Worm (Caenorhabditis elegans) whole organism, young adult: Measurements from ENCODE around the gene ptr-16.

Experiments
- C17E4.6 ChIP-seq: fragments of 200-800 bp; sonication (Bioruptor generic); IDR thresholded peaks from 2 replicates; pipeline ENCODE4 v1.3.6; 2022; ENCODE audit warnings: missing genetic modification reagents, missing genetic modification characterization, missing compliant biosample characterization
- F49E8.2 ChIP-seq: sonication (generic microtip); optimal IDR thresholded peaks from 3 replicates; lab custom pipeline; 2017; ENCODE audit warnings: missing genetic modification characterization, mild to moderate bottlenecking, missing compliant biosample characterization, antibody characterized with exemption, moderate library complexity; ENCODE audit not compliant: insufficient read depth
- Y95B8A.8 ChIP-seq: fragments of 200-800 bp; sonication (Bioruptor generic); IDR thresholded peaks from 2 replicates; pipeline ENCODE4 v1.3.6; 2022; ENCODE audit warnings: missing genetic modification reagents, missing genetic modification characterization, missing compliant biosample characterization
- ama-1 ChIP-seq, 3 experiments: fragments of 150-350 bp in 1 of 3; sonication (generic microtip) in 2 of 3; optimal IDR thresholded peaks; 2 replicates each; lab custom pipeline; 2014 to 2018; ENCODE audit warnings: missing biosample characterization in 2 of 3, missing genetic modification characterization in 2 of 3, missing genetic modification reagents in 2 of 3
- atf-7 ChIP-seq: sonication (generic microtip); optimal IDR thresholded peaks from 2 replicates; lab custom pipeline; 2017; ENCODE audit warnings: mild to moderate bottlenecking, missing genetic modification characterization, missing compliant biosample characterization
- attf-3 ChIP-seq: fragments of 200-800 bp; sonication (Bioruptor generic); conservative IDR thresholded peaks from 2 replicates; pipeline ENCODE4 v1.3.6; 2022; ENCODE audit warnings: missing genetic modification reagents, missing genetic modification characterization, missing compliant biosample characterization
- attf-6 ChIP-seq: fragments of 200-800 bp; sonication (Bioruptor generic); IDR thresholded peaks from 2 replicates; pipeline ENCODE4 v1.3.6; 2022; ENCODE audit warnings: missing genetic modification reagents, missing genetic modification characterization, missing compliant biosample characterization
- cebp-2 ChIP-seq: fragments of 200-800 bp; sonication (Bioruptor generic); IDR thresholded peaks from 2 replicates; pipeline ENCODE4 v1.3.6; 2022; ENCODE audit warnings: missing genetic modification characterization, missing compliant biosample characterization
- ceh-40 ChIP-seq: fragments of 200-800 bp; sonication (Bioruptor generic); IDR thresholded peaks from 2 replicates; pipeline ENCODE4 v1.3.6; 2022; ENCODE audit warnings: missing genetic modification characterization, missing compliant biosample characterization
- ceh-58 ChIP-seq: fragments of 200-800 bp; sonication (Bioruptor generic); IDR thresholded peaks from 2 replicates; pipeline ENCODE4 v1.3.6; 2022; ENCODE audit warnings: missing genetic modification characterization, missing compliant biosample characterization
- ceh-79 ChIP-seq: sonication (generic microtip); optimal IDR thresholded peaks from 2 replicates; lab custom pipeline; 2017; ENCODE audit warnings: mild to moderate bottlenecking, missing genetic modification characterization, missing compliant biosample characterization
- dox-1 ChIP-seq: fragments of 200-800 bp; sonication (Bioruptor generic); IDR thresholded peaks from 2 replicates; pipeline ENCODE4 v1.3.6; 2022; ENCODE audit warnings: missing genetic modification reagents, missing genetic modification characterization, missing compliant biosample characterization
- dpl-1 ChIP-seq: fragments of 150-350 bp; optimal IDR thresholded peaks from 2 replicates; lab custom pipeline; 2014; ENCODE audit warnings: missing biosample characterization, missing genetic modification reagents, missing genetic modification characterization
- efl-1 ChIP-seq: fragments of 150-350 bp; optimal IDR thresholded peaks from 2 replicates; lab custom pipeline; 2014; ENCODE audit warnings: missing biosample characterization, missing genetic modification reagents, missing genetic modification characterization
- egrh-3 ChIP-seq: fragments of 200-800 bp; sonication (Bioruptor generic); IDR thresholded peaks from 2 replicates; pipeline ENCODE4 v1.3.6; 2022; ENCODE audit warnings: missing genetic modification reagents, missing genetic modification characterization, missing compliant biosample characterization
- hlh-26 ChIP-seq: fragments of 200-800 bp; sonication (Bioruptor generic); conservative IDR thresholded peaks from 2 replicates; pipeline ENCODE4 v1.3.6; 2022; ENCODE audit warnings: missing genetic modification reagents, missing genetic modification characterization, missing compliant biosample characterization
- hmg-1.2 ChIP-seq: fragments of 200-800 bp; sonication (Bioruptor generic); IDR thresholded peaks from 2 replicates; pipeline ENCODE4 v1.3.6; 2022; ENCODE audit warnings: missing genetic modification reagents, missing genetic modification characterization, missing compliant biosample characterization
- hrde-1 ChIP-seq: sonication (generic microtip); optimal IDR thresholded peaks from 2 replicates; lab custom pipeline; 2016; ENCODE audit warnings: missing genetic modification characterization, mild to moderate bottlenecking, missing compliant biosample characterization, moderate library complexity, missing genotype, missing genetic modification reagents, borderline replicate concordance
- lin-40 ChIP-seq: sonication (generic microtip); optimal IDR thresholded peaks from 2 replicates; lab custom pipeline; 2016; ENCODE audit warnings: missing genetic modification characterization, mild to moderate bottlenecking, missing compliant biosample characterization, missing genotype, missing genetic modification reagents
- madf-3 ChIP-seq: fragments of 200-800 bp; sonication (Bioruptor generic); IDR thresholded peaks from 2 replicates; pipeline ENCODE4 v1.3.6; 2022; ENCODE audit warnings: missing genetic modification reagents, missing genetic modification characterization, missing compliant biosample characterization
- nfya-1 ChIP-seq: sonication (generic microtip); optimal IDR thresholded peaks from 2 replicates; lab custom pipeline; 2017; ENCODE audit warnings: antibody characterized with exemption, missing compliant biosample characterization, missing genetic modification characterization, borderline replicate concordance; ENCODE audit not compliant: insufficient read depth
- nhr-120 ChIP-seq: fragments of 200-800 bp; sonication (Bioruptor generic); IDR thresholded peaks from 2 replicates; pipeline ENCODE4 v1.3.6; 2022; ENCODE audit warnings: missing genetic modification characterization, missing compliant biosample characterization
- rec-8 ChIP-seq, 2 experiments: sonication (generic microtip); optimal IDR thresholded peaks; 2 replicates each; lab custom pipeline; 2016; ENCODE audit warnings: mild to moderate bottlenecking in 2 of 2, missing genetic modification characterization in 2 of 2, missing genetic modification reagents in 2 of 2, missing genotype in 2 of 2, missing biosample characterization in 1 of 2, missing compliant biosample characterization in 1 of 2, moderate library complexity in 1 of 2
- snpc-1.1 ChIP-seq: sonication (generic microtip); optimal IDR thresholded peaks from 2 replicates; lab custom pipeline; 2017; ENCODE audit warnings: missing genetic modification characterization, mild to moderate bottlenecking, missing compliant biosample characterization, antibody characterized with exemption, moderate library complexity, missing genotype, missing genetic modification reagents; ENCODE audit not compliant: insufficient read depth
- somi-1 ChIP-seq: fragments of 200-800 bp; sonication (Bioruptor generic); optimal IDR thresholded peaks from 2 replicates; lab custom pipeline; 2018; ENCODE audit warnings: mild to moderate bottlenecking, missing genetic modification characterization, missing compliant biosample characterization
- tbx-9 ChIP-seq: sonication (generic microtip); optimal IDR thresholded peaks from 2 replicates; lab custom pipeline; 2016; ENCODE audit warnings: borderline replicate concordance, missing genetic modification characterization, inconsistent platforms, missing compliant biosample characterization
- unc-62 ChIP-seq: fragments of 150-350 bp; optimal IDR thresholded peaks from 2 replicates; lab custom pipeline; 2014; ENCODE audit warnings: missing biosample characterization, missing genetic modification reagents, missing genetic modification characterization
- zim-3 ChIP-seq: sonication (generic microtip); optimal IDR thresholded peaks from 2 replicates; lab custom pipeline; 2017; ENCODE audit warnings: mild to moderate bottlenecking, missing genetic modification characterization, moderate library complexity, missing compliant biosample characterization
- ztf-22 ChIP-seq: fragments of 200-800 bp; sonication (Bioruptor generic); optimal IDR thresholded peaks from 2 replicates; lab custom pipeline; 2018; ENCODE audit warnings: mild to moderate bottlenecking, missing genetic modification characterization, moderate library complexity, missing compliant biosample characterization

ptr-16 gene

DNA sequence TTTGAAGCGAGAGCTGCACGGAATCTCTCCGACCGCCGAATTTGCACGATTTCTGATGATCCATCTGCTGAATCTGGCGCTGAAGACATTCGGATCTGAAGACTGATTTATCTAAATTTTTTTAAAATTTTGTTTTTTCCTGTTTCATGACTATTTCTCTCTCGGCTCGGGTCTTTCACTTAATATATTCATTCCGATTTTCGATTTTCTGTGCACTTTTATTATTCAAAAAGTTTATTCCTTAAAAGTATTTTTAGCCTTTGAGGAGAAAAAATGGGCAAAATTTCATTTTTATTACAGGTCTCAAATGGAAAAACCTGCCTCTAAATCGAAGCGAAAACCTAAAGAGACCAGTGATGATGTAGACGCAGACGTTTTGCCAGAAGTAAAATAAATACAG lies 42.1 kb downstream of the ptr-16 start, which contains the start of gene Y50D4A.1:
TSS of gene Y50D4A.1 (plus strand) at position 301 of the 400 bp plus-strand sequence.
- TF ChIP-seq ceh-40 (GFP tag; lab: Robert Waterston, UW) (no peak), attf-3 (no peak)
- TF ChIP-seq, all 124 proteins: peak for 0

DNA sequence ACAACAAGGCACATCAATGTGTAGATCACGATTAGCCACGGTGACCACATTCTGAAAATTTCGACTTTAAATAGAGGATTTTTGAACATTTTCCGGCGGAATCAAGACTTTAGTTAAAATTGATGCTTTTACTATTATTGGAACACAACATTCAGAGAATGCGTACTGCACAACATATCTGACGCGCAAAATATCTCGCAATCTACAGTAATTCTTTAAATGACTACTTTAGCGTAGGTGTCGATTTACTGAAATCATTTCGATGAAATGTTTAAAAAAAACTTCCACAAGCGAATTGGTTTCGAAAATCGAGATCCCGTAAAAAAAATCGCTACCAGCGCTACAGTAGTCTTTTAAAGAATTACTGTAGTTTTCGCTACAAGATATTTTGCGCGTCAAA lies 55.0 kb downstream of the ptr-16 start, which contains the start of gene Y50D4A.10:
TSS of gene Y50D4A.10 (minus strand) at position 57 of the 400 bp plus-strand sequence.
- no peak for TF ChIP-seq snpc-1.1 (tag; lab: Kevin White, UChicago)
- no peak for TF ChIP-seq egrh-3 (GFP tag; lab: Robert Waterston, UW)
- TF ChIP-seq hrde-1 (tag; lab: Kevin White, UChicago) = no peak
- no peak for TF ChIP-seq tbx-9
- no peak for TF ChIP-seq C17E4.6 (GFP tag; lab: Robert Waterston, UW)
- no peak for TF ChIP-seq F49E8.2 (tag; lab: Kevin White, UChicago)
- TF ChIP-seq rec-8 (tag; optimal IDR thresholded peaks at IDR 0.05; lab: Kevin White, UChicago) = no peak
- TF ChIP-seq somi-1 (GFP tag; lab: Kevin White, UChicago) = no peak
- no peak for TF ChIP-seq ztf-22 (GFP tag; lab: Kevin White, UChicago)

DNA sequence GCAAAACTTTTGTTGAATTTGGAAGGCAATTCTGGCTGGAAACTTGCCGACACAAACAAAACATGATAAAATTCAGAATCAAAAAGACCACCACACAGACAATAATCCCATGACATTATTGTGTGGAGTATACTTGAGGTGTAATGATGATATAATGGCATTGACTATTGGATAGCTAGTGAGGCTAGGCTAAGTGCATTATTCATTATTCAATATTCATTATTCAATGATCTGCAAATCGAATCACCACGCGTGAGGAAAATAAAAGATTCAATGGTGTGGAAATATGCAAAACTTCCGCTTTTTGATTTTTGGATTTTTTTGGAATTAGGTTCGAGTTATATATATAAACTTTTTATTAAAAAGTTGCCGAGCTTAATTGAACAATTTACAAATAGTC lies 58.0 kb downstream of the ptr-16 start:
- no peak for TF ChIP-seq nfya-1
- no peak for TF ChIP-seq unc-62 (GFP tag; lab: Kevin White, UChicago)
- no peak for TF ChIP-seq hmg-1.2
- TF ChIP-seq atf-7 = no peak
- no peak for TF ChIP-seq efl-1 (GFP tag; lab: Kevin White, UChicago)
- no peak for TF ChIP-seq lin-40 (tag; lab: Kevin White, UChicago)
- TF ChIP-seq dox-1 = no peak
- TF ChIP-seq madf-3 (GFP tag; lab: Robert Waterston, UW) = no peak
- no peak for TF ChIP-seq attf-6 (GFP tag; lab: Robert Waterston, UW)
- no peak for TF ChIP-seq cebp-2
- TF ChIP-seq nhr-120 (GFP tag; lab: Robert Waterston, UW) = no peak
- no peak for TF ChIP-seq ama-1 (optimal IDR thresholded peaks at IDR 0.05; lab: Kevin White, UChicago)
- TF ChIP-seq ama-1 (GFP tag; optimal IDR thresholded peaks at IDR 0.05; lab: Kevin White, UChicago) = no peak
- no peak for TF ChIP-seq hlh-26
- no peak for TF ChIP-seq ceh-58 (GFP tag; lab: Robert Waterston, UW)
- no peak for TF ChIP-seq ceh-79 (tag; lab: Kevin White, UChicago)
- no peak for TF ChIP-seq snpc-1.1 (tag; lab: Kevin White, UChicago)
- TF ChIP-seq dpl-1 (GFP tag; lab: Kevin White, UChicago) = no peak
- TF ChIP-seq Y95B8A.8 = no peak
- TF ChIP-seq zim-3 (tag; lab: Kevin White, UChicago) = no peak
